Fruit fly (Drosophila melanogaster): ENCODE measurements around the gene Aos1.

Aos1 gene

dm6 chr3R:12439401-12440143 lies 6.0 kb upstream of the Aos1 start, which contains the start of gene Desat1 (continued):
- TF ChIP-seq dimm (GFP tag; IDR thresholded peaks at IDR 0.05) = no peak
- TF ChIP-seq E2f2 (GFP tag; IDR thresholded peaks at IDR 0.05) = peak; percentile 49; the same call in 1 of the 2 replicates
- TF ChIP-seq slou (GFP tag; optimal IDR thresholded peaks at IDR 0.05) = no peak
- peak; percentile 72 for TF ChIP-seq mld (GFP tag; IDR thresholded peaks at IDR 0.05; ENCODE audit: partially characterized antibody)
- no peak for TF ChIP-seq Max (GFP tag; optimal IDR thresholded peaks at IDR 0.05)
- TF ChIP-seq CG3847 (GFP tag; IDR thresholded peaks at IDR 0.05) = no peak
- no peak for TF ChIP-seq dpn (GFP tag; optimal IDR thresholded peaks at IDR 0.05)
- peak; percentile 58 for TF ChIP-seq Dp (GFP tag; optimal IDR thresholded peaks at IDR 0.05)
- TF ChIP-seq CG10979 (tag; optimal IDR thresholded peaks at IDR 0.05) = no peak
- TF ChIP-seq en (GFP tag; optimal IDR thresholded peaks at IDR 0.05) = no peak
- TF ChIP-seq CG3726 (GFP tag; IDR thresholded peaks at IDR 0.05) = no peak
- no peak for TF ChIP-seq br (optimal IDR thresholded peaks at IDR 0.05)
- peak; percentile 46 for TF ChIP-seq BtbVII (GFP tag; optimal IDR thresholded peaks at IDR 0.05)
- peak; percentile 86 for TF ChIP-seq ato (GFP tag; IDR thresholded peaks at IDR 0.05; ENCODE audit: partially characterized antibody)
- TF ChIP-seq CG7372 (GFP tag; IDR thresholded peaks at IDR 0.05) = no peak
- no peak for TF ChIP-seq pum (GFP tag; optimal IDR thresholded peaks at IDR 0.05)
- no peak for TF ChIP-seq CG7271 (tag; optimal IDR thresholded peaks at IDR 0.05)
- no peak for TF ChIP-seq Sox102F (GFP tag; optimal IDR thresholded peaks at IDR 0.05)
- no peak for TF ChIP-seq CG5180 (GFP tag; optimal IDR thresholded peaks at IDR 0.05)
- no peak for TF ChIP-seq ara (GFP tag; IDR thresholded peaks at IDR 0.05)
- peak; percentile 79 for TF ChIP-seq zen (tag; optimal IDR thresholded peaks at IDR 0.05)
- peak; percentile 51 for TF ChIP-seq CG2120 (GFP tag; optimal IDR thresholded peaks at IDR 0.05)
- TF ChIP-seq gsb-n (tag; optimal IDR thresholded peaks at IDR 0.05) = no peak
- TF ChIP-seq CG4707 (GFP tag; optimal IDR thresholded peaks at IDR 0.05) = no peak
- no peak for TF ChIP-seq C15 (GFP tag; IDR thresholded peaks at IDR 0.05)
- no peak for TF ChIP-seq CG32532 (GFP tag; IDR thresholded peaks at IDR 0.05)
- no peak for TF ChIP-seq CG8281 (tag; optimal IDR thresholded peaks at IDR 0.05)
- peak; percentile 55 for TF ChIP-seq YL-1 (GFP tag; optimal IDR thresholded peaks at IDR 0.05)
- no peak for TF ChIP-seq Eip74EF (GFP tag; optimal IDR thresholded peaks at IDR 0.05)
- no peak for TF ChIP-seq CG7357 (GFP tag; IDR thresholded peaks at IDR 0.05)
- no peak for TF ChIP-seq psq (GFP tag; optimal IDR thresholded peaks at IDR 0.05)
- no peak for TF ChIP-seq Neu2 (GFP tag; optimal IDR thresholded peaks at IDR 0.05; ENCODE audit: borderline replicate concordance)
- TF ChIP-seq Fer2 (tag; optimal IDR thresholded peaks at IDR 0.05) = no peak
- TF ChIP-seq Pdp1 (GFP tag; optimal IDR thresholded peaks at IDR 0.05) = peak in 1 of 2 experiments; percentile 60
- no peak for TF ChIP-seq slp2 (GFP tag; optimal IDR thresholded peaks at IDR 0.05)
- peak; percentile 87 for TF ChIP-seq CG2116 (GFP tag; optimal IDR thresholded peaks at IDR 0.05)
- TF ChIP-seq CG3838 (GFP tag; optimal IDR thresholded peaks at IDR 0.05) = no peak
- TF ChIP-seq CG3995 (GFP tag; optimal IDR thresholded peaks at IDR 0.05) = peak; percentile 19
- TF ChIP-seq Ets65A (GFP tag) = no peak
- TF ChIP-seq nau (GFP tag; optimal IDR thresholded peaks at IDR 0.05) = no peak
- TF ChIP-seq crc (GFP tag; optimal IDR thresholded peaks at IDR 0.05) = no peak
- no peak for TF ChIP-seq HLH54F (GFP tag; optimal IDR thresholded peaks at IDR 0.05)
- TF ChIP-seq gem (tag; optimal IDR thresholded peaks at IDR 0.05) = peak; percentile 11
- TF ChIP-seq pita (GFP tag; optimal IDR thresholded peaks at IDR 0.05) = no peak
- no peak for TF ChIP-seq pfk (GFP tag; optimal IDR thresholded peaks at IDR 0.05)
- no peak for TF ChIP-seq fu2 (GFP tag; optimal IDR thresholded peaks at IDR 0.05)
- peak; percentile 15 for TF ChIP-seq CG17829 (tag; optimal IDR thresholded peaks at IDR 0.05)
- TF ChIP-seq Dip3 (GFP tag; optimal IDR thresholded peaks at IDR 0.05) = no peak
- no peak for TF ChIP-seq CG6683 (GFP tag; optimal IDR thresholded peaks at IDR 0.05)
- no peak for TF ChIP-seq Vsx1 (GFP tag; optimal IDR thresholded peaks at IDR 0.05)
